Fruit fly (Drosophila melanogaster) whole organism, prepupa: ENCODE measurements around the gene Chc.

Experiments used
- CG10631 ChIP-seq: fragments of 200-800 bp; sonication (Bioruptor generic); optimal IDR thresholded peaks from 2 replicates; lab custom pipeline; 2016; ENCODE audit warnings: missing biosample characterization, missing genetic modification characterization
- CG10669 ChIP-seq: fragments of 200-800 bp; sonication (Bioruptor generic); optimal IDR thresholded peaks from 3 replicates; lab custom pipeline; 2018; ENCODE audit warnings: missing biosample characterization, mild to moderate bottlenecking, missing genetic modification characterization, moderate library complexity
- CG11294 ChIP-seq: fragments of 200-800 bp; sonication (Bioruptor generic); IDR thresholded peaks from 2 replicates; pipeline ENCODE4 v1.3.6; 2022; ENCODE audit warnings: missing biosample characterization, missing genetic modification characterization
- CG11762 ChIP-seq: fragments of 200-800 bp; sonication (Bioruptor generic); optimal IDR thresholded peaks from 3 replicates; lab custom pipeline; 2016; ENCODE audit warnings: missing biosample characterization, missing genetic modification characterization; ENCODE audit not compliant: insufficient read depth
- CG11902 ChIP-seq: fragments of 200-800 bp; sonication (Bioruptor generic); optimal IDR thresholded peaks from 3 replicates; lab custom pipeline; 2016; ENCODE audit warnings: missing biosample characterization, missing genetic modification characterization
- CG1621 ChIP-seq: fragments of 200-800 bp; sonication (Bioruptor generic); optimal IDR thresholded peaks from 3 replicates; lab custom pipeline; 2018; ENCODE audit warnings: missing biosample characterization, mild to moderate bottlenecking, missing genetic modification characterization
- CG16779 ChIP-seq: fragments of 200-800 bp; sonication (Bioruptor generic); optimal IDR thresholded peaks from 3 replicates; lab custom pipeline; 2017; ENCODE audit warnings: missing biosample characterization, mild to moderate bottlenecking, missing genetic modification characterization
- CG3032 ChIP-seq: fragments of 200-800 bp; optimal IDR thresholded peaks from 2 replicates; lab custom pipeline; 2019; ENCODE audit warnings: missing biosample characterization, mild to moderate bottlenecking, missing genetic modification characterization, moderate library complexity
- CG31627 ChIP-seq: fragments of 200-800 bp; sonication (Bioruptor generic); optimal IDR thresholded peaks from 3 replicates; lab custom pipeline; 2016; ENCODE audit warnings: missing biosample characterization, missing genetic modification characterization
- CG32006 ChIP-seq: fragments of 200-800 bp; sonication (Bioruptor generic); optimal IDR thresholded peaks from 3 replicates; lab custom pipeline; 2017; ENCODE audit warnings: missing biosample characterization, mild to moderate bottlenecking, missing genetic modification characterization
- CG34406 ChIP-seq: fragments of 200-800 bp; sonication (Bioruptor generic); optimal IDR thresholded peaks from 3 replicates; lab custom pipeline; 2016; ENCODE audit warnings: missing biosample characterization, missing genetic modification characterization
- CG3919 ChIP-seq: fragments of 200-800 bp; sonication (Bioruptor generic); optimal IDR thresholded peaks from 3 replicates; lab custom pipeline; 2016; ENCODE audit warnings: missing biosample characterization, missing genetic modification characterization
- CG4318 ChIP-seq: fragments of 200-800 bp; sonication (Bioruptor generic); optimal IDR thresholded peaks from 3 replicates; lab custom pipeline; 2017; ENCODE audit warnings: missing biosample characterization, mild to moderate bottlenecking, missing genetic modification characterization
- CG6276 ChIP-seq: fragments of 200-800 bp; sonication (Bioruptor generic); optimal IDR thresholded peaks from 2 replicates; lab custom pipeline; 2017; ENCODE audit warnings: missing biosample characterization, mild to moderate bottlenecking, missing genetic modification characterization
- CG6792 ChIP-seq: fragments of 200-800 bp; sonication (Bioruptor generic); optimal IDR thresholded peaks from 3 replicates; lab custom pipeline; 2016; ENCODE audit warnings: missing biosample characterization, missing genetic modification characterization
- CG6808 ChIP-seq: fragments of 200-800 bp; sonication (Bioruptor generic); optimal IDR thresholded peaks from 3 replicates; lab custom pipeline; 2017; ENCODE audit warnings: missing biosample characterization, missing genetic modification characterization, mild to moderate bottlenecking, moderate library complexity, missing genetic modification reagents
- CG6854 ChIP-seq: fragments of 200-800 bp; sonication (Bioruptor generic); optimal IDR thresholded peaks from 2 replicates; lab custom pipeline; 2017; ENCODE audit warnings: missing biosample characterization, mild to moderate bottlenecking, missing genetic modification characterization
- CG8119 ChIP-seq: fragments of 200-800 bp; sonication (Bioruptor generic); IDR thresholded peaks from 3 replicates; pipeline ENCODE4 v1.3.6; 2022; ENCODE audit warnings: missing biosample characterization, missing genetic modification characterization
- CG8319 ChIP-seq: fragments of 200-800 bp; sonication (Bioruptor generic); optimal IDR thresholded peaks from 3 replicates; lab custom pipeline; 2016; ENCODE audit warnings: missing biosample characterization, missing genetic modification characterization
- CG8632 ChIP-seq: fragments of 200-800 bp; sonication (Bioruptor generic); optimal IDR thresholded peaks from 3 replicates; lab custom pipeline; 2016; ENCODE audit warnings: missing biosample characterization, missing genetic modification characterization
- CG9139 ChIP-seq: fragments of 200-800 bp; sonication (Bioruptor generic); optimal IDR thresholded peaks from 3 replicates; lab custom pipeline; 2017; ENCODE audit warnings: missing biosample characterization, mild to moderate bottlenecking, missing genetic modification characterization
- Eip75B ChIP-seq: fragments of 200-800 bp; sonication (Bioruptor generic); optimal IDR thresholded peaks from 3 replicates; lab custom pipeline; 2016; ENCODE audit warnings: missing biosample characterization, missing genetic modification characterization
- Eip78C ChIP-seq: fragments of 200-800 bp; sonication (Bioruptor generic); peaks from one replicate; lab custom pipeline; 2016; ENCODE audit warnings: missing biosample characterization, missing genetic modification characterization
- Ets21C ChIP-seq: fragments of 200-800 bp; sonication (Bioruptor generic); optimal IDR thresholded peaks from 3 replicates; lab custom pipeline; 2016; ENCODE audit warnings: missing biosample characterization, missing genetic modification characterization
- Ets96B ChIP-seq: fragments of 200-800 bp; optimal IDR thresholded peaks from 2 replicates; lab custom pipeline; 2019; ENCODE audit warnings: missing biosample characterization, mild to moderate bottlenecking, missing genetic modification characterization, moderate library complexity
- Hr38 ChIP-seq: sonication (Bioruptor generic); optimal IDR thresholded peaks from 2 replicates; lab custom pipeline; 2016; ENCODE audit warnings: missing biosample characterization, missing genetic modification characterization
- Hr39 ChIP-seq: fragments of 200-800 bp; sonication (Bioruptor generic); optimal IDR thresholded peaks from 2 replicates; lab custom pipeline; 2016; ENCODE audit warnings: missing biosample characterization, missing genetic modification characterization
- Met ChIP-seq: fragments of 200-800 bp; sonication (Bioruptor generic); optimal IDR thresholded peaks from 3 replicates; lab custom pipeline; 2016; ENCODE audit warnings: missing biosample characterization, missing genetic modification characterization
- OdsH ChIP-seq: fragments of 200-800 bp; sonication (Bioruptor generic); optimal IDR thresholded peaks from 3 replicates; lab custom pipeline; 2016; ENCODE audit warnings: missing biosample characterization, missing genetic modification characterization
- Smox ChIP-seq: fragments of 200-800 bp; sonication (Bioruptor generic); optimal IDR thresholded peaks from 3 replicates; lab custom pipeline; 2016; ENCODE audit warnings: missing biosample characterization, missing genetic modification characterization
- Sox102F ChIP-seq: fragments of 200-800 bp; sonication (Bioruptor generic); optimal IDR thresholded peaks from 2 replicates; lab custom pipeline; 2016; ENCODE audit warnings: missing biosample characterization, mild to moderate bottlenecking, missing genetic modification characterization
- Sox14 ChIP-seq: fragments of 200-800 bp; sonication (Bioruptor generic); optimal IDR thresholded peaks from 3 replicates; lab custom pipeline; 2016; ENCODE audit warnings: missing biosample characterization, missing genetic modification characterization
- Sox15 ChIP-seq: fragments of 200-800 bp; sonication (Bioruptor generic); optimal IDR thresholded peaks from 3 replicates; lab custom pipeline; 2016; ENCODE audit warnings: missing biosample characterization, missing genetic modification characterization
- achi ChIP-seq: fragments of 200-800 bp; sonication (Bioruptor generic); optimal IDR thresholded peaks from 3 replicates; lab custom pipeline; 2016; ENCODE audit warnings: missing biosample characterization, missing genetic modification characterization
- acj6 ChIP-seq: fragments of 200-800 bp; sonication (Bioruptor generic); optimal IDR thresholded peaks from 3 replicates; lab custom pipeline; 2016; ENCODE audit warnings: missing biosample characterization, missing genetic modification characterization
- cyc ChIP-seq: fragments of 200-800 bp; sonication (Bioruptor generic); optimal IDR thresholded peaks from 3 replicates; lab custom pipeline; 2016; ENCODE audit warnings: missing biosample characterization, missing genetic modification characterization
- dac ChIP-seq: fragments of 200-800 bp; sonication (Bioruptor generic); optimal IDR thresholded peaks from 2 replicates; lab custom pipeline; 2017; ENCODE audit warnings: missing biosample characterization, mild to moderate bottlenecking, missing genetic modification characterization
- dsx ChIP-seq: fragments of 200-800 bp; optimal IDR thresholded peaks from 3 replicates; lab custom pipeline; 2019; ENCODE audit warnings: missing biosample characterization, mild to moderate bottlenecking, missing genetic modification characterization, moderate library complexity; ENCODE audit not compliant: poor library complexity, severe bottlenecking
- eg ChIP-seq: fragments of 200-800 bp; sonication (Bioruptor generic); IDR thresholded peaks from 3 replicates; pipeline ENCODE4 v1.3.6; 2022; ENCODE audit warnings: missing biosample characterization, missing genetic modification characterization
- esn ChIP-seq: fragments of 200-800 bp; sonication (Bioruptor generic); optimal IDR thresholded peaks from 2 replicates; lab custom pipeline; 2016; ENCODE audit warnings: missing biosample characterization, mild to moderate bottlenecking, missing genetic modification characterization, moderate library complexity
- fd85E ChIP-seq: fragments of 200-800 bp; sonication (Bioruptor generic); optimal IDR thresholded peaks from 3 replicates; lab custom pipeline; 2016; ENCODE audit warnings: missing biosample characterization, missing genetic modification characterization
- lz ChIP-seq: fragments of 200-800 bp; sonication (Bioruptor generic); optimal IDR thresholded peaks from 3 replicates; lab custom pipeline; 2016; ENCODE audit warnings: missing biosample characterization, missing genetic modification characterization
- net ChIP-seq: fragments of 200-800 bp; sonication (Bioruptor generic); optimal IDR thresholded peaks from 3 replicates; lab custom pipeline; 2016; ENCODE audit warnings: missing biosample characterization, missing genetic modification characterization
- salr ChIP-seq, 2 experiments: fragments of 200-800 bp; sonication (Bioruptor generic); optimal IDR thresholded peaks; 3 replicates each; lab custom pipeline; 2016 to 2018; ENCODE audit warnings: missing biosample characterization in 2 of 2, missing genetic modification characterization in 2 of 2, mild to moderate bottlenecking in 1 of 2
- spab ChIP-seq: fragments of 200-800 bp; sonication (Bioruptor generic); optimal IDR thresholded peaks from 2 replicates; lab custom pipeline; 2017; ENCODE audit warnings: missing biosample characterization, mild to moderate bottlenecking, missing genetic modification characterization, missing genetic modification reagents
- topi ChIP-seq: fragments of 200-800 bp; sonication (Bioruptor generic); optimal IDR thresholded peaks from 3 replicates; lab custom pipeline; 2016; ENCODE audit warnings: missing biosample characterization, missing genetic modification characterization

Gene Chc

DNA sequence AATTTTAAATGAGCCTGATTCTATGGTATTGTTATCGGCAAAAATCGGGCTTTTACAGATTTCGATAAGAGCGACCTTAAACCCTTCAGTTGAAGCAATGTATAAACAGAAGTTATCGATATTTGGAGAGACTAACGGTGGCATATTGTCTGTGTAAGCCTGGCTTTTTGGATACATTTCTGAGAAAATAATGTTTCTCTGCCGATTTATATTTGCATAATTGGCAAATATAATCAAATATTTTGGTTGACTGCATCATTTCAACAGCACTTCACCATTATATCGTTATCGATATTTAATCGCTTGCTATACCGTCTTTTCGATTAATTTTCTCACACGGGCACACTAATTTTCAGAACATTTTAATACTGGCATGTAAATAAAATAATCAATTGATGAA lies 34.6 kb upstream of the Chc start, which contains the start of gene CG16952 (continued):
- TF ChIP-seq CG32006 (GFP tag; lab: Kevin White, UChicago) (no peak), esn (GFP tag; lab: Kevin White, UChicago) (no peak), CG10669 (GFP tag; lab: Kevin White, UChicago) (no peak), fd85E (no peak), CG8632 (GFP tag; lab: Kevin White, UChicago) (no peak), dsx (GFP tag; lab: Kevin White, UChicago) (no peak), CG31627 (GFP tag; lab: Kevin White, UChicago) (peak; percentile 17), dac (GFP tag; lab: Kevin White, UChicago) (no peak), acj6 (GFP tag; lab: Kevin White, UChicago) (no peak), Sox14 (GFP tag; lab: Kevin White, UChicago) (peak; percentile 32), CG1621 (tag; lab: Kevin White, UChicago) (no peak)
- TF ChIP-seq, all 60 proteins: peak for 6

DNA sequence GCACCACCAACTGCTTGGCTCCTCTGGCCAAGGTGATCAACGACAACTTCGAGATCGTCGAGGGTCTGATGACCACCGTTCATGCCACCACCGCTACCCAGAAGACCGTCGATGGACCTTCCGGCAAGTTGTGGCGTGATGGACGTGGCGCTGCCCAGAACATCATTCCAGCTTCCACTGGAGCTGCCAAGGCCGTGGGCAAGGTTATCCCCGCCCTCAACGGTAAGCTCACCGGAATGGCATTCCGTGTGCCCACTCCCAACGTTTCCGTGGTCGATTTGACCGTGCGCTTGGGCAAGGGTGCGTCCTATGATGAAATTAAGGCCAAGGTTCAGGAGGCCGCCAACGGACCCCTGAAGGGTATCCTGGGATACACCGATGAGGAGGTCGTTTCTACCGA lies 33.5 kb upstream of the Chc start:
- TF ChIP-seq Smox (GFP tag; lab: Kevin White, UChicago) = no peak
- no peak for TF ChIP-seq Ets96B (tag; lab: Kevin White, UChicago)
- no peak for TF ChIP-seq Hr38 (GFP tag; lab: Kevin White, UChicago)
- no peak for TF ChIP-seq dsx (GFP tag; lab: Kevin White, UChicago)
- no peak for TF ChIP-seq Eip78C (GFP tag; lab: Kevin White, UChicago)
- no peak for TF ChIP-seq Sox15 (GFP tag; lab: Kevin White, UChicago)
- TF ChIP-seq CG16779 (tag; lab: Kevin White, UChicago) = no peak
- TF ChIP-seq CG11294 (GFP tag; lab: Robert Waterston, UW) = no peak
- TF ChIP-seq CG6792 = no peak
- TF ChIP-seq CG3919 (GFP tag; lab: Kevin White, UChicago) = no peak
- no peak for TF ChIP-seq spab (GFP tag; lab: Kevin White, UChicago)
- no peak for TF ChIP-seq CG34406 (GFP tag; lab: Kevin White, UChicago)
- TF ChIP-seq Eip75B (GFP tag; lab: Kevin White, UChicago) = no peak
- TF ChIP-seq Sox14 (GFP tag; lab: Kevin White, UChicago) = no peak
- TF ChIP-seq CG8319 (GFP tag; lab: Kevin White, UChicago) = no peak
- TF ChIP-seq cyc = no peak
- TF ChIP-seq, all 60 proteins: peak for 0

DNA sequence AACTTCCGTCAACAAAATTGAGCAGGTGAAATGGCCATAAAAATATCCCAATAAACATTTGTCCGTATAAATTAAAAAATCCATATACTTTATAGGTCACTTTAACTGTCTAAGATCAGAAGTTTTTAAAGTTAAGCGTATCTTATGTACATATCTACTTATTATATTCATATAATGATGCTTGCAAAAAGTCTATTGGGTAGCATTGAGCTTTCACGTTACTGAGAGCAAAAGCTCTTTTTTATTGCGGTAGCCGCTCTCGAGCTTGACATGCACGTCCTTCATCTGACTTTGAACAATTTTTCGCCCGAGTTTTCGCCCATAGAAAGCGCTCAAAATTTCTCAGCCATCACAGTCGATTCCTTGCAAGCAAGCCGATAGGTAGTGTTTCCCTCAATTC lies 32.6 kb upstream of the Chc start, which contains the start of gene Gapdh2:
Gene Gapdh2 (plus strand): TSS at position 283 of the 400 bp plus-strand sequence.
- TF ChIP-seq eg = peak; percentile 100
- peak; percentile 97 to 99 for TF ChIP-seq salr (GFP tag; optimal IDR thresholded peaks at IDR 0.05; lab: Kevin White, UChicago)
- peak; percentile 100 for TF ChIP-seq Ets96B (tag; lab: Kevin White, UChicago)
- peak; percentile 100 for TF ChIP-seq CG6276
- peak; percentile 99 for TF ChIP-seq OdsH (GFP tag; lab: Kevin White, UChicago)
- peak; percentile 99 for TF ChIP-seq CG6854 (GFP tag; lab: Kevin White, UChicago)
- peak; percentile 100 for TF ChIP-seq net
- peak; percentile 99 for TF ChIP-seq lz (GFP tag; lab: Kevin White, UChicago)
- peak; percentile 99 for TF ChIP-seq dsx (GFP tag; lab: Kevin White, UChicago)
- TF ChIP-seq CG11762 = peak; percentile 99
- TF ChIP-seq dac (GFP tag; lab: Kevin White, UChicago) = peak; percentile 95
- peak; percentile 99 for TF ChIP-seq CG9139 (GFP tag; lab: Kevin White, UChicago)
- peak; percentile 100 for TF ChIP-seq CG8119 (GFP tag; lab: Robert Waterston, UW)
- peak; percentile 99 for TF ChIP-seq CG6808 (GFP tag; lab: Kevin White, UChicago)
- TF ChIP-seq Sox15 (GFP tag; lab: Kevin White, UChicago) = peak; percentile 97
- peak; percentile 96 for TF ChIP-seq CG11902 (GFP tag; lab: Kevin White, UChicago)
- TF ChIP-seq achi (GFP tag; lab: Kevin White, UChicago) = peak; percentile 99
- TF ChIP-seq Sox102F (GFP tag; lab: Kevin White, UChicago) = peak; percentile 100
- TF ChIP-seq Met (GFP tag; lab: Kevin White, UChicago) = peak; percentile 100
- TF ChIP-seq Hr39 = peak; percentile 98
- peak; percentile 100 for TF ChIP-seq Smox (GFP tag; lab: Kevin White, UChicago)
- TF ChIP-seq spab (GFP tag; lab: Kevin White, UChicago) = peak; percentile 99
- TF ChIP-seq cyc = peak; percentile 99
- peak; percentile 98 for TF ChIP-seq fd85E
- TF ChIP-seq CG4318 (GFP tag; lab: Kevin White, UChicago) = peak; percentile 96
- TF ChIP-seq acj6 (GFP tag; lab: Kevin White, UChicago) = peak; percentile 99
- peak; percentile 100 for TF ChIP-seq CG3032
- peak; percentile 98 for TF ChIP-seq Ets21C
- peak; percentile 99 for TF ChIP-seq CG10669 (GFP tag; lab: Kevin White, UChicago)
- TF ChIP-seq CG10631 = peak; percentile 99
- peak; percentile 100 for TF ChIP-seq topi (GFP tag; lab: Kevin White, UChicago)
